Worm (Caenorhabditis elegans) whole organism, L2 larva: ENCODE data around the gene ztf-31.
A peak's percentile ranks its signal among the peaks of the same experiment; 100 is the strongest.

ENCODE experiments used
- C34F6.9 ChIP-seq: fragments of 150-350 bp; optimal IDR thresholded peaks from 2 replicates; lab custom pipeline; 2014; ENCODE audit warnings: missing biosample characterization, missing genetic modification characterization
- F13H6.1 ChIP-seq: sonication (generic microtip); optimal IDR thresholded peaks from 2 replicates; lab custom pipeline; 2016; ENCODE audit warnings: missing genetic modification characterization, missing compliant biosample characterization
- R02D3.7 ChIP-seq: fragments of 150-350 bp; optimal IDR thresholded peaks from 2 replicates; lab custom pipeline; 2014; ENCODE audit warnings: missing biosample characterization, missing genetic modification characterization
- Y55F3AM.14 ChIP-seq: fragments of 200-800 bp; sonication (Bioruptor generic); optimal IDR thresholded peaks from 2 replicates; lab custom pipeline; 2018; ENCODE audit warnings: mild to moderate bottlenecking, missing genetic modification characterization, missing compliant biosample characterization
- ZK546.5 ChIP-seq: sonication (generic microtip); optimal IDR thresholded peaks from 2 replicates; lab custom pipeline; 2017; ENCODE audit warnings: missing biosample characterization, missing genetic modification characterization
- aly-2 ChIP-seq: fragments of 150-350 bp; optimal IDR thresholded peaks from 2 replicates; lab custom pipeline; 2014; ENCODE audit warnings: missing biosample characterization, missing genetic modification characterization
- ama-1 ChIP-seq: fragments of 150-350 bp; optimal IDR thresholded peaks from 2 replicates; lab custom pipeline; 2018; ENCODE audit warnings: inconsistent platforms
- blmp-1 ChIP-seq: sonication (generic microtip); optimal IDR thresholded peaks from 2 replicates; lab custom pipeline; 2017; ENCODE audit warnings: missing genetic modification characterization, mild to moderate bottlenecking, missing compliant biosample characterization, antibody characterized with exemption, moderate library complexity; ENCODE audit not compliant: insufficient read depth
- ceh-16 ChIP-seq: fragments of 150-350 bp; optimal IDR thresholded peaks from 2 replicates; lab custom pipeline; 2014; ENCODE audit warnings: missing biosample characterization, missing genetic modification characterization
- ceh-82 ChIP-seq: fragments of 150-350 bp; optimal IDR thresholded peaks from 2 replicates; lab custom pipeline; 2014; ENCODE audit warnings: missing biosample characterization, missing genetic modification characterization
- crh-2 ChIP-seq: sonication (generic microtip); optimal IDR thresholded peaks from 2 replicates; lab custom pipeline; 2017; ENCODE audit warnings: missing biosample characterization, missing genetic modification characterization
- dmd-4 ChIP-seq: sonication (generic microtip); optimal IDR thresholded peaks from 2 replicates; lab custom pipeline; 2017; ENCODE audit warnings: missing biosample characterization, missing genetic modification characterization
- egl-27 ChIP-seq: sonication (generic microtip); optimal IDR thresholded peaks from 3 replicates; lab custom pipeline; 2017; ENCODE audit warnings: missing biosample characterization, missing genetic modification reagents, missing genetic modification characterization
- elt-1 ChIP-seq: fragments of 150-350 bp; optimal IDR thresholded peaks from 2 replicates; lab custom pipeline; 2014; ENCODE audit warnings: missing biosample characterization, missing genetic modification characterization
- elt-3 ChIP-seq: sonication (generic microtip); optimal IDR thresholded peaks from 2 replicates; lab custom pipeline; 2017; ENCODE audit warnings: missing biosample characterization, missing genetic modification characterization
- fos-1 ChIP-seq: fragments of 150-350 bp; optimal IDR thresholded peaks from 2 replicates; lab custom pipeline; 2014; ENCODE audit warnings: missing biosample characterization, missing genetic modification characterization
- gmeb-1 ChIP-seq: fragments of 150-350 bp; optimal IDR thresholded peaks from 2 replicates; lab custom pipeline; 2014; ENCODE audit warnings: missing biosample characterization, missing genetic modification characterization
- lin-11 ChIP-seq: fragments of 150-350 bp; sonication (generic microtip); optimal IDR thresholded peaks from 2 replicates; lab custom pipeline; 2014; ENCODE audit warnings: missing biosample characterization, missing genetic modification characterization, inconsistent platforms, mixed read lengths
- lin-13 ChIP-seq: fragments of 150-350 bp; optimal IDR thresholded peaks from 2 replicates; lab custom pipeline; 2014; ENCODE audit warnings: missing biosample characterization, missing genetic modification reagents, missing genetic modification characterization
- lsy-2 ChIP-seq, 2 experiments: fragments of 150-350 bp in 1 of 2; sonication (generic microtip) in 1 of 2; optimal IDR thresholded peaks; 2 replicates each; lab custom pipeline; 2014 to 2017; ENCODE audit warnings: missing biosample characterization in 2 of 2, missing genetic modification characterization in 2 of 2
- mab-5 ChIP-seq: fragments of 150-350 bp; optimal IDR thresholded peaks from 2 replicates; lab custom pipeline; 2014; ENCODE audit warnings: missing biosample characterization, missing genetic modification characterization
- mbf-1 ChIP-seq: sonication (generic microtip); optimal IDR thresholded peaks from 2 replicates; lab custom pipeline; 2017; ENCODE audit warnings: missing biosample characterization, missing genetic modification characterization
- mdl-1 ChIP-seq, 2 experiments: fragments of 150-350 bp in 1 of 2; sonication (generic microtip) in 1 of 2; optimal IDR thresholded peaks; 2 replicates each; lab custom pipeline; 2017; ENCODE audit warnings: missing biosample characterization in 2 of 2, missing genetic modification characterization in 2 of 2
- nhr-10 ChIP-seq: sonication (generic microtip); optimal IDR thresholded peaks from 2 replicates; lab custom pipeline; 2017; ENCODE audit warnings: missing biosample characterization, missing genetic modification characterization
- nhr-11 ChIP-seq: fragments of 150-350 bp; optimal IDR thresholded peaks from 2 replicates; lab custom pipeline; 2014; ENCODE audit warnings: missing biosample characterization, missing genetic modification characterization
- nhr-12 ChIP-seq: fragments of 150-350 bp; optimal IDR thresholded peaks from 2 replicates; lab custom pipeline; 2014; ENCODE audit warnings: missing biosample characterization, missing genetic modification characterization
- nhr-129 ChIP-seq: fragments of 150-350 bp; optimal IDR thresholded peaks from 2 replicates; lab custom pipeline; 2014; ENCODE audit warnings: missing biosample characterization, missing genetic modification characterization
- nhr-21 ChIP-seq: fragments of 150-350 bp; optimal IDR thresholded peaks from 2 replicates; lab custom pipeline; 2014; ENCODE audit warnings: missing biosample characterization, missing genetic modification characterization
- nhr-23 ChIP-seq: fragments of 150-350 bp; optimal IDR thresholded peaks from 2 replicates; lab custom pipeline; 2014; ENCODE audit warnings: missing biosample characterization, missing genetic modification reagents, missing genetic modification characterization
- nhr-237 ChIP-seq: fragments of 150-350 bp; optimal IDR thresholded peaks from 2 replicates; lab custom pipeline; 2014; ENCODE audit warnings: missing biosample characterization, missing genetic modification characterization
- nhr-6 ChIP-seq: fragments of 150-350 bp; optimal IDR thresholded peaks from 2 replicates; lab custom pipeline; 2014; ENCODE audit warnings: missing biosample characterization, missing genetic modification characterization
- nhr-77 ChIP-seq: fragments of 150-350 bp; optimal IDR thresholded peaks from 2 replicates; lab custom pipeline; 2014; ENCODE audit warnings: missing biosample characterization, missing genetic modification characterization
- sem-4 ChIP-seq: fragments of 150-350 bp; optimal IDR thresholded peaks from 2 replicates; lab custom pipeline; 2014; ENCODE audit warnings: missing biosample characterization, missing genetic modification reagents, missing genetic modification characterization
- skn-1 ChIP-seq: sonication (generic microtip); optimal IDR thresholded peaks from 2 replicates; lab custom pipeline; 2017; ENCODE audit warnings: missing biosample characterization, missing genetic modification characterization
- sma-3 ChIP-seq: sonication (generic microtip); optimal IDR thresholded peaks from 2 replicates; lab custom pipeline; 2016; ENCODE audit warnings: missing genetic modification reagents, missing genetic modification characterization, missing compliant biosample characterization
- sma-9 ChIP-seq, 2 experiments: fragments of 150-350 bp in 1 of 2; sonication (generic microtip) in 1 of 2; optimal IDR thresholded peaks; 2 replicates each; lab custom pipeline; 2014 to 2016; ENCODE audit warnings: missing genetic modification characterization in 2 of 2, mild to moderate bottlenecking in 1 of 2, missing biosample characterization in 1 of 2, missing compliant biosample characterization in 1 of 2, missing genetic modification reagents in 1 of 2, moderate library complexity in 1 of 2
- snpc-4 ChIP-seq: fragments of 150-350 bp; optimal IDR thresholded peaks from 2 replicates; lab custom pipeline; 2014; ENCODE audit warnings: missing biosample characterization, missing genetic modification characterization
- unc-39 ChIP-seq: fragments of 150-350 bp; optimal IDR thresholded peaks from 2 replicates; lab custom pipeline; 2014; ENCODE audit warnings: missing biosample characterization, missing genetic modification characterization
- unc-62 ChIP-seq: fragments of 150-350 bp; optimal IDR thresholded peaks from 2 replicates; lab custom pipeline; 2014; ENCODE audit warnings: missing biosample characterization, missing genetic modification reagents, missing genetic modification characterization
- zag-1 ChIP-seq: fragments of 150-350 bp; optimal IDR thresholded peaks from 2 replicates; lab custom pipeline; 2014; ENCODE audit warnings: missing biosample characterization, missing genetic modification characterization
- ztf-1 ChIP-seq: fragments of 200-800 bp; sonication (Bioruptor generic); conservative IDR thresholded peaks from 2 replicates; pipeline ENCODE4 v1.3.6; 2022; ENCODE audit warnings: missing genetic modification characterization, missing compliant biosample characterization
- ztf-11 ChIP-seq: sonication (generic microtip); optimal IDR thresholded peaks from 2 replicates; lab custom pipeline; 2017; ENCODE audit warnings: missing biosample characterization, missing genetic modification characterization
- ztf-4 ChIP-seq: fragments of 150-350 bp; optimal IDR thresholded peaks from 2 replicates; lab custom pipeline; 2014; ENCODE audit warnings: missing biosample characterization, missing genetic modification characterization

The ztf-31 gene

DNA sequence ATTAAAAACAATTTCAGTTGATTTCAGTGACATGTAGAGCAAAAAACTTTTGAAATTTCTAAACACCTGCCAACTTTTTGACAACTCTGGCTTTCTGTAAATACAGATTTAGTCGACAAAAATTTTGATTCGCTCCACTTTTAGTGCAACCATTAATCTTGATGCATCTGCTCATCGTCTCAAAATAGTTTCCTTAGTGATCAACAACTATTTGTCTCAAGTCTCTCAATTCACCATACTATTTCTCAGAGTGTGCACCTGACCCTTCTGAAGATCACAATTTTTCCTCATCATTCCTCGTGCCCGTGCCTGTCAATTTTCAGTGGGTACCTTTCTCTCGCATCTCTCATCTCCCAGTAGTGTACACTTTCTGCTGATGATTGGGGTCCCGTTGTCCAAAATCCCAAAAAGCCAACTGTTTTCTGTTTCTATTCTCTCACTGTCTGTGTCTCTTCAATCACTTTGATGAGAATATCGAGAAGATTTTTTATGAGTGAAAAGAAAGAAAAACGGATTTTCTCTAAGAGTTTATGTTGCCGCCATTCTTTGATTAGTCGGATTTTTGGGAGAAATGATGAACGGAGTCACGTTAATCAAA lies 24.1 kb upstream of the ztf-31 start:
- TF ChIP-seq nhr-10 (no peak), nhr-23 (no peak), Y55F3AM.14 (GFP tag; lab: Kevin White, UChicago) (no peak), C34F6.9 (tag; lab: Kevin White, UChicago) (peak; percentile 66), egl-27 (no peak), lin-13 (peak; percentile 54), nhr-237 (no peak), nhr-12 (tag; lab: Kevin White, UChicago) (no peak), ama-1 (no peak), snpc-4 (no peak), skn-1 (tag; lab: Kevin White, UChicago) (no peak), nhr-21 (no peak), lsy-2 (tag; optimal IDR thresholded peaks at IDR 0.05; lab: Kevin White, UChicago) (peak in 1 of 2 experiments; percentile 68), gmeb-1 (tag; lab: Kevin White, UChicago) (no peak), ceh-16 (no peak), nhr-11 (tag; lab: Kevin White, UChicago) (no peak), aly-2 (tag; lab: Kevin White, UChicago) (no peak), ZK546.5 (tag; lab: Kevin White, UChicago) (no peak), mdl-1 (tag; optimal IDR thresholded peaks at IDR 0.05; lab: Kevin White, UChicago) (no peak), F13H6.1 (tag; lab: Kevin White, UChicago) (peak; percentile 85), sem-4 (tag; lab: Kevin White, UChicago) (peak; percentile 54), elt-1 (no peak), ceh-82 (tag; lab: Kevin White, UChicago) (no peak), unc-62 (GFP tag; lab: Kevin White, UChicago) (peak; percentile 37), mab-5 (peak; percentile 70), elt-3 (tag; lab: Kevin White, UChicago) (no peak), fos-1 (no peak), ztf-1 (GFP tag; lab: Robert Waterston, UW) (no peak), unc-39 (tag; lab: Kevin White, UChicago) (no peak), crh-2 (no peak), ztf-4 (tag; lab: Kevin White, UChicago) (peak; percentile 24), ztf-11 (no peak), sma-3 (GFP tag; lab: Kevin White, UChicago) (no peak), nhr-77 (tag; lab: Kevin White, UChicago) (no peak), R02D3.7 (tag; lab: Kevin White, UChicago) (no peak), sma-9 (GFP tag; optimal IDR thresholded peaks at IDR 0.05; lab: Kevin White, UChicago) (peak; percentile 77), sma-9 (tag; optimal IDR thresholded peaks at IDR 0.05; lab: Kevin White, UChicago) (no peak), dmd-4 (no peak), nhr-129 (tag; lab: Kevin White, UChicago) (peak; percentile 84), mbf-1 (tag; lab: Kevin White, UChicago) (no peak), blmp-1 (tag; lab: Kevin White, UChicago) (no peak), zag-1 (no peak)

DNA sequence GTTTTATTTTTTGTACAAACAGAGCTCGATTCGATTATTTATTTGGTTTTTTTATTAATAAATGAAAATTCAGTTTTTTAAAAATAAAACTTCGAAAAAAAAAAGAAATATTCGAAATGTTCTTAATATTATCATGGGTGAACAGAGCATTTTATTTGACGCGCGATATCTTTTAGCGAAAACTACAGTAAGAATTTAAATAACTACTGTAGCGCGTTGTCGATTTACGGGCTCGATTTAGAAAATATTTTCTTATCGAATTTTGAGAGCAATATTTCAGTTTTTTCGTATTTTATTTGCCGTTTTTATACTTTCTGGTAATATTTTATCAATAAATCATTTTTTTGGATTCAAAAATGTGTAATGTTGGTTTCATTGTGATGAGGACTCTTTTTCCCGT lies 20.1 kb upstream of the ztf-31 start:
- TF ChIP-seq lsy-2 (tag; optimal IDR thresholded peaks at IDR 0.05; lab: Kevin White, UChicago): peak in 1 of 2 experiments; percentile 40
- no peak for TF ChIP-seq lin-11

DNA sequence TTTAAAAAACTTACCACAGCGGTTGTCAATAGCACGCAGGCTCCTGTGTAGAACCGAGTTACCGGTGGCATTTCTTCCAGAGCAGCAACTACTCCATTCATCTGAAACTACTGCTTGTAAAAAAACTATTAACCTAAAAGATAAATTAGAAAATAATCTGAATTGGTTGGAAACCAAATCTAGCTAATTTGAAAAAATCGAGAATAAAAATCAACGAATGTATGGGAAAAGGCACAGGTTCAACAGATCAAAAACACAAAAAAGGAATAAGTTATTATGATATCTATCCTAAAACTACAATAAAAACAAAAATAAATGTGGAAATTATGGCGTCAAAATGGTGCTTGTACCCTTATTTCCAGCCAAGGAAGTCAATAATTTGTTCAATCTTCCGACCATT lies 18.1 kb upstream of the ztf-31 start, which contains the start of gene der-2:
Gene der-2 (minus strand): TSS at position 101 of the 400 bp plus-strand sequence.
- no peak for TF ChIP-seq ztf-11
- no peak for TF ChIP-seq ztf-1 (GFP tag; lab: Robert Waterston, UW)
- no peak for TF ChIP-seq sma-9 (GFP tag; optimal IDR thresholded peaks at IDR 0.05; lab: Kevin White, UChicago)
- no peak for TF ChIP-seq sma-9 (tag; optimal IDR thresholded peaks at IDR 0.05; lab: Kevin White, UChicago)
- TF ChIP-seq lsy-2 (tag; optimal IDR thresholded peaks at IDR 0.05; lab: Kevin White, UChicago): no peak
- no peak for TF ChIP-seq C34F6.9 (tag; lab: Kevin White, UChicago)
- TF ChIP-seq elt-1: no peak
- no peak for TF ChIP-seq egl-27
- no peak for TF ChIP-seq blmp-1 (tag; lab: Kevin White, UChicago)
- no peak for TF ChIP-seq nhr-21
- no peak for TF ChIP-seq Y55F3AM.14 (GFP tag; lab: Kevin White, UChicago)
- no peak for TF ChIP-seq nhr-6 (tag; lab: Kevin White, UChicago)
- TF ChIP-seq ZK546.5 (tag; lab: Kevin White, UChicago): no peak
- TF ChIP-seq lin-13: no peak
- TF ChIP-seq nhr-237: no peak
- no peak for TF ChIP-seq aly-2 (tag; lab: Kevin White, UChicago)
- TF ChIP-seq, all 48 proteins: peak for 0
